Fruit fly (Drosophila melanogaster): ENCODE measurements around the gene nyo.

- no peak for TF ChIP-seq CG8301 (tag; optimal IDR thresholded peaks at IDR 0.05)
- no peak for TF ChIP-seq gl (tag; optimal IDR thresholded peaks at IDR 0.05)
- TF ChIP-seq CG17806 (tag; optimal IDR thresholded peaks at IDR 0.05), result no peak
- TF ChIP-seq CG32121 (GFP tag; IDR thresholded peaks at IDR 0.05), result no peak
Observed at dm6 chr3R:31607287-31607849, 64.5 kb downstream of the nyo start.

Measured in whole organism, pupa.